Worm (Caenorhabditis elegans) whole organism, mixed stage, embryonic: ENCODE data around the gene T25D10.1.

Source experiments
- M03D4.4 ChIP-seq: sonication (generic microtip); optimal IDR thresholded peaks from 2 replicates; lab custom pipeline; 2017; ENCODE audit warnings: mild to moderate bottlenecking, missing genetic modification characterization, missing compliant biosample characterization
- bed-3 ChIP-seq: fragments of 200-800 bp; sonication (Bioruptor generic); optimal IDR thresholded peaks from 3 replicates; lab custom pipeline; 2018; ENCODE audit warnings: mild to moderate bottlenecking, missing genetic modification characterization, moderate library complexity, missing compliant biosample characterization
- blmp-1 ChIP-seq: fragments of 150-350 bp; optimal IDR thresholded peaks from 2 replicates; lab custom pipeline; 2014; ENCODE audit warnings: missing biosample characterization, missing genetic modification characterization
- ceh-39 ChIP-seq: fragments of 150-350 bp; optimal IDR thresholded peaks from 2 replicates; lab custom pipeline; 2014; ENCODE audit warnings: missing biosample characterization, missing genetic modification characterization
- ceh-43 ChIP-seq: fragments of 200-800 bp; sonication (Bioruptor generic); optimal IDR thresholded peaks from 2 replicates; lab custom pipeline; 2018; ENCODE audit warnings: mild to moderate bottlenecking, missing genetic modification characterization, moderate library complexity, missing compliant biosample characterization
- ceh-83 ChIP-seq: fragments of 200-800 bp; sonication (Bioruptor generic); optimal IDR thresholded peaks from 2 replicates; lab custom pipeline; 2018; ENCODE audit warnings: mild to moderate bottlenecking, missing genetic modification characterization, missing compliant biosample characterization
- ces-1 ChIP-seq: fragments of 150-350 bp; optimal IDR thresholded peaks from 2 replicates; lab custom pipeline; 2014; ENCODE audit warnings: missing biosample characterization, missing genetic modification reagents, missing genetic modification characterization
- cnd-1 ChIP-seq: fragments of 200-800 bp; sonication (Bioruptor generic); optimal IDR thresholded peaks from 2 replicates; lab custom pipeline; 2018; ENCODE audit warnings: mild to moderate bottlenecking, missing genetic modification characterization, missing compliant biosample characterization
- drap-1 ChIP-seq: fragments of 200-800 bp; sonication (Bioruptor generic); optimal IDR thresholded peaks from 3 replicates; lab custom pipeline; 2018; ENCODE audit warnings: mild to moderate bottlenecking, missing genetic modification characterization, missing compliant biosample characterization
- elt-1 ChIP-seq: sonication (generic microtip); optimal IDR thresholded peaks from 2 replicates; lab custom pipeline; 2017; ENCODE audit warnings: missing genetic modification characterization, mild to moderate bottlenecking, missing compliant biosample characterization, antibody characterized with exemption, moderate library complexity, borderline replicate concordance; ENCODE audit not compliant: insufficient read depth
- elt-3 ChIP-seq: fragments of 150-350 bp; optimal IDR thresholded peaks from 2 replicates; lab custom pipeline; 2014; ENCODE audit warnings: missing biosample characterization, missing genetic modification characterization
- flh-1 ChIP-seq: fragments of 200-800 bp; sonication (Bioruptor generic); optimal IDR thresholded peaks from 2 replicates; lab custom pipeline; 2018; ENCODE audit warnings: mild to moderate bottlenecking, missing genetic modification characterization, moderate library complexity, missing compliant biosample characterization
- hlh-1 ChIP-seq: fragments of 150-350 bp; optimal IDR thresholded peaks from 2 replicates; lab custom pipeline; 2014; ENCODE audit warnings: missing biosample characterization, missing genetic modification reagents, missing genetic modification characterization
- lin-13 ChIP-seq: fragments of 150-350 bp; optimal IDR thresholded peaks from 2 replicates; lab custom pipeline; 2014; ENCODE audit warnings: missing biosample characterization, missing genetic modification characterization
- lin-32 ChIP-seq: fragments of 200-800 bp; sonication (Bioruptor generic); optimal IDR thresholded peaks from 2 replicates; lab custom pipeline; 2018; ENCODE audit warnings: mild to moderate bottlenecking, missing genetic modification characterization, missing compliant biosample characterization
- lsy-2 ChIP-seq: fragments of 150-350 bp; optimal IDR thresholded peaks from 2 replicates; lab custom pipeline; 2014; ENCODE audit warnings: missing biosample characterization, missing genetic modification characterization
- mab-5 ChIP-seq: fragments of 150-350 bp; optimal IDR thresholded peaks from 2 replicates; lab custom pipeline; 2014; ENCODE audit warnings: missing biosample characterization, missing genetic modification characterization
- mep-1 ChIP-seq: fragments of 150-350 bp; optimal IDR thresholded peaks from 2 replicates; lab custom pipeline; 2017; ENCODE audit warnings: missing biosample characterization, missing genetic modification reagents, missing genetic modification characterization, inconsistent platforms
- mls-2 ChIP-seq: sonication (generic microtip); optimal IDR thresholded peaks from 2 replicates; lab custom pipeline; 2016; ENCODE audit warnings: mild to moderate bottlenecking, missing genetic modification characterization, moderate library complexity, missing compliant biosample characterization
- nhr-12 ChIP-seq: fragments of 150-350 bp; optimal IDR thresholded peaks from 2 replicates; lab custom pipeline; 2014; ENCODE audit warnings: missing biosample characterization, missing genetic modification characterization
- nhr-2 ChIP-seq: fragments of 150-350 bp; optimal IDR thresholded peaks from 2 replicates; lab custom pipeline; 2014; ENCODE audit warnings: missing biosample characterization, missing genetic modification characterization
- nhr-237 ChIP-seq: fragments of 150-350 bp; optimal IDR thresholded peaks from 2 replicates; lab custom pipeline; 2014; ENCODE audit warnings: missing biosample characterization, missing genetic modification characterization
- nhr-28 ChIP-seq: fragments of 150-350 bp; optimal IDR thresholded peaks from 2 replicates; lab custom pipeline; 2014; ENCODE audit warnings: missing biosample characterization, missing genetic modification characterization
- nhr-76 ChIP-seq: sonication (generic microtip); optimal IDR thresholded peaks from 2 replicates; lab custom pipeline; 2017; ENCODE audit warnings: missing biosample characterization, missing genetic modification characterization
- pha-4 ChIP-seq: fragments of 150-350 bp; optimal IDR thresholded peaks from 2 replicates; lab custom pipeline; 2018; ENCODE audit warnings: missing biosample characterization, missing genetic modification reagents, missing genetic modification characterization
- sem-2 ChIP-seq: fragments of 200-800 bp; sonication (Bioruptor generic); optimal IDR thresholded peaks from 2 replicates; lab custom pipeline; 2018; ENCODE audit warnings: mild to moderate bottlenecking, missing genetic modification characterization, missing compliant biosample characterization
- snpc-4 ChIP-seq: fragments of 150-350 bp; optimal IDR thresholded peaks from 2 replicates; lab custom pipeline; 2014; ENCODE audit warnings: missing biosample characterization, missing genetic modification characterization
- sptf-1 ChIP-seq: sonication (generic microtip); optimal IDR thresholded peaks from 2 replicates; lab custom pipeline; 2017; ENCODE audit warnings: mild to moderate bottlenecking, missing genetic modification characterization, moderate library complexity, missing compliant biosample characterization
- tbx-8 ChIP-seq: fragments of 200-800 bp; sonication (Bioruptor generic); optimal IDR thresholded peaks from 2 replicates; lab custom pipeline; 2018; ENCODE audit warnings: mild to moderate bottlenecking, missing genetic modification characterization, moderate library complexity, missing compliant biosample characterization
- unc-120 ChIP-seq: sonication (generic microtip); optimal IDR thresholded peaks from 2 replicates; lab custom pipeline; 2017; ENCODE audit warnings: missing genetic modification characterization, missing compliant biosample characterization; ENCODE audit not compliant: poor library complexity, severe bottlenecking
- unc-39 ChIP-seq: fragments of 150-350 bp; optimal IDR thresholded peaks from 2 replicates; lab custom pipeline; 2014; ENCODE audit warnings: missing biosample characterization, missing genetic modification characterization
- unc-62 ChIP-seq: fragments of 150-350 bp; optimal IDR thresholded peaks from 2 replicates; lab custom pipeline; 2014; ENCODE audit warnings: missing biosample characterization, missing genetic modification reagents, missing genetic modification characterization
- zip-8 ChIP-seq: fragments of 150-350 bp; optimal IDR thresholded peaks from 2 replicates; lab custom pipeline; 2014; ENCODE audit warnings: missing biosample characterization, missing genetic modification characterization
- ztf-11 ChIP-seq: fragments of 150-350 bp; optimal IDR thresholded peaks from 2 replicates; lab custom pipeline; 2014; ENCODE audit warnings: missing biosample characterization, missing genetic modification characterization

T25D10.1 gene

DNA sequence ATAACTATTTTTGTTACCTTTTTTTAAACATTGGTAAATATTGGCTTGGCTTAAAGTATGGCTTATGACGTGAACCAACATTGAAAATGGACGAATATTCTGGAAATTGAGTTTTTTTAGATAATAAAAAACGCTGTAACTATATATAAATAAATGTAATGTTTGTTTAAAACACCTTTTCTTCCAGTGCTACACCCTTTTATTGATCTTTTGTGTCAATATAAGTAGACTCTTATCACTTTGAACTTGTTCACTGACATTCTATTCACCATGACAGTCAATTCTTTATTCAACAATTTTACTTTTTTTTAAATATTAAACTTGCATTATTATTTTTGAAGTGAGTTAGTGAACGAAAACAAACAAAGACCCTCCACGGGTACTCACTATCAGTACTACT lies at the start of gene T25D10.1:
Gene T25D10.1, plus strand, starts transcription at position 169 of the 400 bp plus-strand sequence.
- no peak for TF ChIP-seq tbx-8 (GFP tag; lab: Kevin White, UChicago)
- no peak for TF ChIP-seq bed-3 (GFP tag; lab: Kevin White, UChicago)
- TF ChIP-seq lsy-2 (tag; lab: Kevin White, UChicago), result no peak
- TF ChIP-seq mep-1 (tag; lab: Kevin White, UChicago), result no peak
- no peak for TF ChIP-seq elt-3 (tag; lab: Kevin White, UChicago)
- TF ChIP-seq zip-8, result no peak
- no peak for TF ChIP-seq mls-2 (tag; lab: Kevin White, UChicago)
- no peak for TF ChIP-seq mab-5 (tag; lab: Kevin White, UChicago)
- no peak for TF ChIP-seq unc-62 (GFP tag; lab: Kevin White, UChicago)
- no peak for TF ChIP-seq snpc-4 (tag; lab: Kevin White, UChicago)
- TF ChIP-seq nhr-12 (tag; lab: Kevin White, UChicago), result no peak
- TF ChIP-seq ztf-11 (tag; lab: Kevin White, UChicago), result no peak
- TF ChIP-seq ceh-83 (GFP tag; lab: Kevin White, UChicago), result no peak
- no peak for TF ChIP-seq ceh-39
- TF ChIP-seq blmp-1 (tag; lab: Kevin White, UChicago), result no peak
- TF ChIP-seq M03D4.4 (tag; lab: Kevin White, UChicago), result no peak
- TF ChIP-seq nhr-237 (tag; lab: Kevin White, UChicago), result no peak
- TF ChIP-seq unc-120 (tag; lab: Kevin White, UChicago), result no peak
- no peak for TF ChIP-seq ceh-43 (GFP tag; lab: Kevin White, UChicago)
- TF ChIP-seq, all 35 proteins: peak for 0

- TF ChIP-seq lsy-2 (tag; lab: Kevin White, UChicago), result peak; percentile 38
- TF ChIP-seq hlh-1 (tag; lab: Kevin White, UChicago), result peak; percentile 37
- no peak for TF ChIP-seq mab-5 (tag; lab: Kevin White, UChicago)
- TF ChIP-seq ces-1, result peak; percentile 20
- no peak for TF ChIP-seq flh-1 (GFP tag; lab: Kevin White, UChicago)
- TF ChIP-seq nhr-237 (tag; lab: Kevin White, UChicago), result no peak
- TF ChIP-seq unc-120 (tag; lab: Kevin White, UChicago), result peak; percentile 16
- TF ChIP-seq unc-62 (GFP tag; lab: Kevin White, UChicago), result no peak
- no peak for TF ChIP-seq elt-1
- no peak for TF ChIP-seq nhr-28 (tag; lab: Kevin White, UChicago)
- no peak for TF ChIP-seq nhr-76 (tag; lab: Kevin White, UChicago)
- peak; percentile 52 for TF ChIP-seq lin-13
- TF ChIP-seq mep-1 (tag; lab: Kevin White, UChicago), result peak; percentile 53
- TF ChIP-seq ceh-39, result no peak
- no peak for TF ChIP-seq zip-8
- peak; percentile 55 for TF ChIP-seq sptf-1 (tag; lab: Kevin White, UChicago)
These were observed 47.5 kb upstream of the T25D10.1 start, which contains the start of gene C32D5.11 for ce11 chrII:6355396-6356346. C32D5.11 (minus strand) TSS chrII:6355446.

DNA sequence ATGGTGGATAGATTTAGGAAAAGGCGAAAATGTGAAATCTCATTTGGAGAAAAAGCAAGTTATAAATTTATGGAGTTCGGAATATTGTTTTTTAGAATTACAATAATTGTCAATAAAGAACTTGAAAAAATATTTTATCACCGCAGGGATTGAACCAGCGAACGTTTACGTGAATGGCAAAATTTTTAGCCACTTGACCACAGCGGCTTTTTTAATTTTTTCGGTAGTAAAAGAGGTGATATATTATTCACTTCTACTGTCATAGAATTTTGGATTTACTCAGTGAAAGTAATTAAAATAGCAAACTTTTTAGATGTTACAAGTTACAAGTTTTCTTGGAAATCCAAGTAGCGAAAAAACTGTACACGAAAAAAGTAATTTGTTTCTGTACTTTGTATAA lies 45.0 kb upstream of the T25D10.1 start:
- TF ChIP-seq sem-2 (no peak), nhr-2 (no peak), zip-8 (no peak)

- no peak for TF ChIP-seq ztf-11 (tag; lab: Kevin White, UChicago)
- TF ChIP-seq, all 35 proteins: peak for 0
These were observed 44.3 kb upstream of the T25D10.1 start, which contains the start of gene C32D5.12 for ce11 chrII:6358905-6359304. C32D5.12 (minus strand) TSS chrII:6359005.

- TF ChIP-seq drap-1 (GFP tag; lab: Kevin White, UChicago) (peak; percentile 8), M03D4.4 (tag; lab: Kevin White, UChicago) (peak; percentile 21), elt-3 (tag; lab: Kevin White, UChicago) (no peak), nhr-12 (tag; lab: Kevin White, UChicago) (no peak), ceh-39 (no peak), nhr-2 (no peak), blmp-1 (tag; lab: Kevin White, UChicago) (no peak), unc-62 (GFP tag; lab: Kevin White, UChicago) (no peak), nhr-28 (tag; lab: Kevin White, UChicago) (no peak), lsy-2 (tag; lab: Kevin White, UChicago) (peak; percentile 57), cnd-1 (tag; lab: Kevin White, UChicago) (peak; percentile 0), zip-8 (no peak), pha-4 (tag; lab: Kevin White, UChicago) (peak; percentile 2), mls-2 (tag; lab: Kevin White, UChicago) (no peak), unc-120 (tag; lab: Kevin White, UChicago) (peak; percentile 65), lin-32 (no peak), elt-1 (no peak), tbx-8 (GFP tag; lab: Kevin White, UChicago) (no peak), snpc-4 (tag; lab: Kevin White, UChicago) (no peak), lin-13 (peak; percentile 62), hlh-1 (tag; lab: Kevin White, UChicago) (peak; percentile 27), bed-3 (GFP tag; lab: Kevin White, UChicago) (no peak), ztf-11 (tag; lab: Kevin White, UChicago) (no peak), mep-1 (tag; lab: Kevin White, UChicago) (peak; percentile 72), unc-39 (tag; lab: Kevin White, UChicago) (no peak), sptf-1 (tag; lab: Kevin White, UChicago) (peak; percentile 3), ces-1 (no peak)
- TF ChIP-seq, all 35 proteins: peak for 10
These were observed 42.4 kb upstream of the T25D10.1 start, which contains the start of gene K10B2.4 for ce11 chrII:6360822-6361221. K10B2.4 (minus strand) TSS chrII:6360959.
